Worm (Caenorhabditis elegans) whole organism, young adult: Measurements from ENCODE around the gene nhr-168.

Experiments
- F22D6.2 ChIP-seq: sonication (generic microtip); optimal IDR thresholded peaks from 2 replicates; lab custom pipeline; 2016; ENCODE audit warnings: mild to moderate bottlenecking, missing genetic modification characterization, missing compliant biosample characterization
- F37B4.10 ChIP-seq: fragments of 200-800 bp; sonication (Bioruptor generic); IDR thresholded peaks from 2 replicates; pipeline ENCODE4 v1.3.6; 2022; ENCODE audit warnings: missing genetic modification characterization, missing compliant biosample characterization
- ama-1 ChIP-seq, 3 experiments: fragments of 150-350 bp in 1 of 3; sonication (generic microtip) in 2 of 3; optimal IDR thresholded peaks; 2 replicates each; lab custom pipeline; 2014 to 2018; ENCODE audit warnings: missing biosample characterization in 2 of 3, missing genetic modification characterization in 2 of 3, missing genetic modification reagents in 2 of 3
- bed-1 ChIP-seq: fragments of 200-800 bp; sonication (Bioruptor generic); IDR thresholded peaks from 2 replicates; pipeline ENCODE4 v1.3.6; 2022; ENCODE audit warnings: missing genetic modification reagents, missing genetic modification characterization, missing compliant biosample characterization
- egl-18 ChIP-seq: fragments of 200-800 bp; sonication (Bioruptor generic); IDR thresholded peaks from 2 replicates; pipeline ENCODE4 v1.3.6; 2022; ENCODE audit warnings: missing genetic modification reagents, missing genetic modification characterization, missing compliant biosample characterization
- hlh-26 ChIP-seq: fragments of 200-800 bp; sonication (Bioruptor generic); conservative IDR thresholded peaks from 2 replicates; pipeline ENCODE4 v1.3.6; 2022; ENCODE audit warnings: missing genetic modification reagents, missing genetic modification characterization, missing compliant biosample characterization
- hrde-1 ChIP-seq: sonication (generic microtip); optimal IDR thresholded peaks from 2 replicates; lab custom pipeline; 2016; ENCODE audit warnings: missing genetic modification characterization, mild to moderate bottlenecking, missing compliant biosample characterization, moderate library complexity, missing genotype, missing genetic modification reagents, borderline replicate concordance
- madf-3 ChIP-seq: fragments of 200-800 bp; sonication (Bioruptor generic); IDR thresholded peaks from 2 replicates; pipeline ENCODE4 v1.3.6; 2022; ENCODE audit warnings: missing genetic modification reagents, missing genetic modification characterization, missing compliant biosample characterization
- pha-4 ChIP-seq: fragments of 150-350 bp; sonication (generic microtip); optimal IDR thresholded peaks from 2 replicates; lab custom pipeline; 2014; ENCODE audit warnings: missing biosample characterization, missing genetic modification reagents, missing genetic modification characterization
- snpc-1.3 ChIP-seq: sonication (generic microtip); optimal IDR thresholded peaks from 2 replicates; lab custom pipeline; 2017; ENCODE audit warnings: missing genetic modification characterization, mild to moderate bottlenecking, missing compliant biosample characterization, antibody characterized with exemption, moderate library complexity, missing genotype, missing genetic modification reagents; ENCODE audit not compliant: insufficient read depth
- unc-62 ChIP-seq: fragments of 150-350 bp; optimal IDR thresholded peaks from 2 replicates; lab custom pipeline; 2014; ENCODE audit warnings: missing biosample characterization, missing genetic modification reagents, missing genetic modification characterization

ce11 chrV:13299398-13299797 lies 34.3 kb downstream of the nhr-168 start:
- no peak for TF ChIP-seq pha-4 (tag; lab: Kevin White, UChicago)
- no peak for TF ChIP-seq bed-1
- TF ChIP-seq snpc-1.3 = no peak
- TF ChIP-seq egl-18 (GFP tag; lab: Robert Waterston, UW) = no peak
- no peak for TF ChIP-seq F37B4.10
- no peak for TF ChIP-seq unc-62 (GFP tag; lab: Kevin White, UChicago)
- no peak for TF ChIP-seq F22D6.2 (tag; lab: Kevin White, UChicago)
- no peak for TF ChIP-seq hlh-26
- no peak for TF ChIP-seq hrde-1
- TF ChIP-seq madf-3 (GFP tag; lab: Robert Waterston, UW) = no peak
- TF ChIP-seq ama-1 (optimal IDR thresholded peaks at IDR 0.05; lab: Kevin White, UChicago) = no peak
- TF ChIP-seq ama-1 (GFP tag; optimal IDR thresholded peaks at IDR 0.05; lab: Kevin White, UChicago) = no peak
